Worm (Caenorhabditis elegans) whole organism, L4 larva: ENCODE results near the gene srd-44.

Source experiments
- F49E8.2 ChIP-seq: sonication (generic microtip); optimal IDR thresholded peaks from 2 replicates; lab custom pipeline; 2016; ENCODE audit warnings: missing compliant biosample characterization, mild to moderate bottlenecking, missing genetic modification characterization, borderline replicate concordance
- snpc-4 ChIP-seq: fragments of 150-350 bp; optimal IDR thresholded peaks from 2 replicates; lab custom pipeline; 2014; ENCODE audit warnings: missing biosample characterization, missing genetic modification characterization

DNA sequence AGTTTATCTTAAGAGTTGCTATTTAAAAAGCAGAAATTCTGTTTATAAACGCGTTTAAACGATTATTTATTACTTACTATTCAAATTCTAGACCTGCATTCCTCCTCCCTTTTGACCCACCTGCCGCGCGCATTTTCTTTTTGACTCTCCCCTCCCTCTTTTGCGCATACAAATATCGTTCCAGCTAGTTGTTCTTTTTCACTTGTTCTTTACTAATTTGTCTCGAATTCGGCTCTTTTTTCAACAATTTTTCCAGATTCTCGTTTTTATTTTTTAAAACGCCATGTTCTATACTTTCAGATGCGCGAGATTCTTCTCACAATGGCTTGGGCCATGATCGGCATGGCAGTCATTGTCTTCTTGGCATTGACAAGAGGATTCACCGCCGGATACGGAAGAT, 27.1 kb downstream of the srd-44 start, which contains the start of gene F19H6.4:
- TF ChIP-seq snpc-4 = no peak
- TF ChIP-seq F49E8.2 (tag; lab: Kevin White, UChicago) = no peak
